1 fruit fly cellular context compared by ENCODE assay signal in the genomic region with DNA sequence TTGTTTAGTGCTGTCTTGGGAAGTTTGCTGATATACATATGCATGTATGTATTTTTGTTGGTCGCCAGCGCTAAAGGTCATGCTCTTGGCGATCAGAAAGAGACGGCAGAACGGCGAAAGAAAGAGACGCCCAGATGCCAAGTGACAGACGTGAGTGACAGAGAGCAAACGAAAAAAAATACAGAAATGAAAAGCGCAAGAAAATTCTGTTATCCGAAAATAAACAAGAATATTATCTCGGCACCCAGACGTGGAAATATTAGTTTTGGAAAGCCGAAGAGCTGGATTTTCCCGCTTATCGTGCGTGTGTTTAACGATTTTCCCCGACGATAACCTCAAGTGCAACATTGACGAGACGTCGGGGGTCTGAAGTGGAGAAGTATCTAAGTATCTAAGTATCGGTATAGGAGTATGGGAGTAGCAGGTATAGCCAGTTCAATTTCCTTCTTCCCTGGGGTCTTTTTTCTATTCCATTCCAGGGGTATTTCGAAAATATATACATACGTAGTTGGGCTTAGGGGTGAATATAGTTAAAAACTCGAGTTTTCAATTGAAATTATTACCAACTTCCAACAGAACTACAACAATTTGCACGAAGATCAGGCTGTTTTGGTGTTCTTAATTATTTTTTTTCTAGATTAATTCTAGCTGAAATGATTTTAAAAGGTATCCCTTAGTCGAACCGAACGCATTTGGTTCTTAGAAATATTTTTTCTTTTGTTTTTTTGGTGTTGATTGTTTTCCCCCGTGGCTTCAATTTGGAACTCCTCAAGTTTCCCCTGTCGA.
TF ChIP-seq lines count a peak whose summit lies in the region.

No protein-coding gene starts in this region.

TF ChIP-seq in whole organism, embryonic, 481 proteins besides CTCF, POLR2A, EP300 and RAD21 (continued from another document and continues in another):
- TF ChIP-seq ac (GFP tag; optimal IDR thresholded peaks at IDR 0.05; lab: Kevin White, UChicago) (peak; percentile 69), zen2 (GFP tag; IDR thresholded peaks at IDR 0.05; lab: Robert Waterston, UW; ENCODE audit: partially characterized antibody) (no peak), CG6791 (GFP tag; IDR thresholded peaks at IDR 0.05; lab: Robert Waterston, UW; ENCODE audit: partially characterized antibody) (peak; percentile 22; the same call in 1 of the 3 replicates), CoRest (tag; optimal IDR thresholded peaks at IDR 0.05; lab: Kevin White, UChicago) (peak; percentile 20), CG5245 (GFP tag; optimal IDR thresholded peaks at IDR 0.05; lab: Kevin White, UChicago) (peak; percentile 41), chif (GFP tag; optimal IDR thresholded peaks at IDR 0.05; lab: Kevin White, UChicago) (peak; percentile 47 to 80), ken (GFP tag; IDR thresholded peaks at IDR 0.05; lab: Robert Waterston, UW) (no peak), otp (GFP tag; IDR thresholded peaks at IDR 0.05; lab: Robert Waterston, UW) (no peak), btn (GFP tag; optimal IDR thresholded peaks at IDR 0.05; lab: Kevin White, UChicago) (peak; percentile 43), Stat92E (GFP tag; optimal IDR thresholded peaks at IDR 0.05; lab: Kevin White, UChicago) (peak in 1 of 3 experiments; percentile 88), Hand (GFP tag; optimal IDR thresholded peaks at IDR 0.05; lab: Kevin White, UChicago) (no peak), rib (GFP tag; IDR thresholded peaks at IDR 0.05; lab: Robert Waterston, UW) (peak; percentile 13; the same call in 1 of the 2 replicates), CG4617 (GFP tag; optimal IDR thresholded peaks at IDR 0.05; lab: Kevin White, UChicago; ENCODE audit: borderline replicate concordance) (no peak), CG6272 (GFP tag; IDR thresholded peaks at IDR 0.05; lab: Robert Waterston, UW) (no peak), sim (GFP tag; IDR thresholded peaks at IDR 0.05; lab: Robert Waterston, UW) (no peak), CG8944 (GFP tag; optimal IDR thresholded peaks at IDR 0.05; lab: Kevin White, UChicago) (peak; percentile 45), Awh (GFP tag; IDR thresholded peaks at IDR 0.05; lab: Robert Waterston, UW) (no peak), CG17359 (tag; optimal IDR thresholded peaks at IDR 0.05; lab: Kevin White, UChicago) (peak; percentile 6), crp (GFP tag; optimal IDR thresholded peaks at IDR 0.05; lab: Kevin White, UChicago) (no peak), CG7556 (GFP tag; optimal IDR thresholded peaks at IDR 0.05; lab: Kevin White, UChicago) (peak; percentile 23), CG2202 (tag; optimal IDR thresholded peaks at IDR 0.05; lab: Kevin White, UChicago) (peak; percentile 32), amos (GFP tag; IDR thresholded peaks at IDR 0.05; lab: Robert Waterston, UW; ENCODE audit: partially characterized antibody) (no peak), inv (GFP tag; IDR thresholded peaks at IDR 0.05; lab: Robert Waterston, UW; ENCODE audit: partially characterized antibody) (no peak), scrt (GFP tag; optimal IDR thresholded peaks at IDR 0.05; lab: Kevin White, UChicago) (no peak), CG16863 (GFP tag; optimal IDR thresholded peaks at IDR 0.05; lab: Kevin White, UChicago) (peak; percentile 57), ato (GFP tag; IDR thresholded peaks at IDR 0.05; lab: Robert Waterston, UW; ENCODE audit: partially characterized antibody) (no peak), Elba2 (GFP tag; optimal IDR thresholded peaks at IDR 0.05; lab: Kevin White, UChicago) (no peak), sima (GFP tag; optimal IDR thresholded peaks at IDR 0.05; lab: Kevin White, UChicago) (no peak), wdn (GFP tag; IDR thresholded peaks at IDR 0.05; lab: Robert Waterston, UW) (no peak), salm (tag; optimal IDR thresholded peaks at IDR 0.05; lab: Kevin White, UChicago) (no peak), pfk (GFP tag; optimal IDR thresholded peaks at IDR 0.05; lab: Kevin White, UChicago) (no peak), Lpt (GFP tag; optimal IDR thresholded peaks at IDR 0.05; lab: Kevin White, UChicago) (no peak), sob (GFP tag; IDR thresholded peaks at IDR 0.05; lab: Robert Waterston, UW) (no peak), Fer1 (GFP tag; optimal IDR thresholded peaks at IDR 0.05; lab: Kevin White, UChicago) (no peak), Lim3 (GFP tag; IDR thresholded peaks at IDR 0.05; lab: Robert Waterston, UW) (no peak), CG8359 (GFP tag; optimal IDR thresholded peaks at IDR 0.05; lab: Kevin White, UChicago; ENCODE audit: borderline replicate concordance) (peak; percentile 10), H15 (GFP tag; IDR thresholded peaks at IDR 0.05; lab: Robert Waterston, UW) (no peak), Hr78 (GFP tag; optimal IDR thresholded peaks at IDR 0.05; lab: Kevin White, UChicago) (peak in 1 of 2 experiments; percentile 65), chn (GFP tag; optimal IDR thresholded peaks at IDR 0.05; lab: Kevin White, UChicago) (peak; percentile 57), eve (GFP tag; optimal IDR thresholded peaks at IDR 0.05; lab: Kevin White, UChicago) (peak in 1 of 2 experiments; percentile 12), Sry-δ (GFP tag; optimal IDR thresholded peaks at IDR 0.05; lab: Kevin White, UChicago) (no peak), CG11085 (GFP tag; IDR thresholded peaks at IDR 0.05; lab: Robert Waterston, UW) (no peak), CG12769 (tag; optimal IDR thresholded peaks at IDR 0.05; lab: Kevin White, UChicago) (no peak), HHEX (GFP tag; optimal IDR thresholded peaks at IDR 0.05; lab: Kevin White, UChicago) (no peak), row (GFP tag; IDR thresholded peaks at IDR 0.05; lab: Robert Waterston, UW) (peak; percentile 76), CG1529 (GFP tag; optimal IDR thresholded peaks at IDR 0.05; lab: Kevin White, UChicago) (peak; percentile 28), sc (optimal IDR thresholded peaks at IDR 0.05; lab: Kevin White, UChicago) (no peak), sc (GFP tag; optimal IDR thresholded peaks at IDR 0.05; lab: Kevin White, UChicago) (peak; percentile 50), CG2199 (GFP tag; IDR thresholded peaks at IDR 0.05; lab: Robert Waterston, UW) (peak; percentile 61; the same call in 1 of the 3 replicates), cg (GFP tag; optimal IDR thresholded peaks at IDR 0.05; lab: Kevin White, UChicago) (peak; percentile 7), bab2 (GFP tag; optimal IDR thresholded peaks at IDR 0.05; lab: Kevin White, UChicago) (peak; percentile 32), CG8924 (tag; optimal IDR thresholded peaks at IDR 0.05; lab: Kevin White, UChicago) (peak; percentile 41), Six4 (GFP tag; optimal IDR thresholded peaks at IDR 0.05; lab: Kevin White, UChicago) (peak; percentile 43), Dip3 (GFP tag; optimal IDR thresholded peaks at IDR 0.05; lab: Kevin White, UChicago) (no peak), tio (GFP tag; optimal IDR thresholded peaks at IDR 0.05; lab: Kevin White, UChicago) (peak; percentile 38), sqz (GFP tag; optimal IDR thresholded peaks at IDR 0.05; lab: Kevin White, UChicago) (peak; percentile 65), ftz-f1 (GFP tag; optimal IDR thresholded peaks at IDR 0.05; lab: Kevin White, UChicago) (peak; percentile 46), tap (tag; optimal IDR thresholded peaks at IDR 0.05; lab: Kevin White, UChicago) (no peak), org-1 (GFP tag; optimal IDR thresholded peaks at IDR 0.05; lab: Kevin White, UChicago) (no peak), wor (GFP tag; IDR thresholded peaks at IDR 0.05; lab: Robert Waterston, UW) (no peak), ranshi (GFP tag; IDR thresholded peaks at IDR 0.05; lab: Robert Waterston, UW) (peak; percentile 11; the same call in 1 of the 2 replicates), CG1792 (GFP tag; optimal IDR thresholded peaks at IDR 0.05; lab: Kevin White, UChicago) (no peak), CkIIα-i1 (GFP tag; IDR thresholded peaks at IDR 0.05; lab: Robert Waterston, UW) (no peak), CG4820 (GFP tag; optimal IDR thresholded peaks at IDR 0.05; lab: Kevin White, UChicago) (peak; percentile 47), CG31441 (GFP tag; IDR thresholded peaks at IDR 0.05; lab: Robert Waterston, UW) (peak; percentile 55), Xrp1 (GFP tag; IDR thresholded peaks at IDR 0.05; lab: Robert Waterston, UW) (peak; percentile 59; the same call in 1 of the 2 replicates), CG30431 (GFP tag; optimal IDR thresholded peaks at IDR 0.05; lab: Kevin White, UChicago) (peak; percentile 50), CG32772 (GFP tag; IDR thresholded peaks at IDR 0.05; lab: Robert Waterston, UW) (0 out of 2 replicates have a peak, but pooled peaks have one; percentile 31), CG11504 (tag; optimal IDR thresholded peaks at IDR 0.05; lab: Kevin White, UChicago) (peak; percentile 32), CG17568 (GFP tag; optimal IDR thresholded peaks at IDR 0.05; lab: Kevin White, UChicago) (no peak), CG16815 (GFP tag; optimal IDR thresholded peaks at IDR 0.05; lab: Kevin White, UChicago) (peak; percentile 69), NK7.1 (GFP tag; optimal IDR thresholded peaks at IDR 0.05; lab: Kevin White, UChicago) (no peak), trem (tag; optimal IDR thresholded peaks at IDR 0.05; lab: Kevin White, UChicago) (peak; percentile 25), Usf (GFP tag; optimal IDR thresholded peaks at IDR 0.05; lab: Kevin White, UChicago) (peak; percentile 53), mirr (GFP tag; optimal IDR thresholded peaks at IDR 0.05; lab: Kevin White, UChicago) (no peak), pan (optimal IDR thresholded peaks at IDR 0.05; lab: Kevin White, UChicago) (peak in 1 of 2 experiments; percentile 34), pan (GFP tag; optimal IDR thresholded peaks at IDR 0.05 in 1 of 2, IDR thresholded peaks at IDR 0.05 in 1 of 2) (peak in 1 of 2 experiments; percentile 44), eyg (GFP tag; optimal IDR thresholded peaks at IDR 0.05; lab: Kevin White, UChicago) (no peak), dpn (GFP tag; optimal IDR thresholded peaks at IDR 0.05; lab: Kevin White, UChicago) (peak in 1 of 2 experiments; percentile 16), klu (GFP tag; IDR thresholded peaks at IDR 0.05; lab: Robert Waterston, UW) (no peak), CG18764 (GFP tag; optimal IDR thresholded peaks at IDR 0.05; lab: Kevin White, UChicago) (no peak), D (optimal IDR thresholded peaks at IDR 0.05; lab: Kevin White, UChicago) (no peak), D (GFP tag; optimal IDR thresholded peaks at IDR 0.05; lab: Kevin White, UChicago) (peak; percentile 60), ara (GFP tag; IDR thresholded peaks at IDR 0.05; lab: Robert Waterston, UW) (peak; percentile 68; the same call in 1 of the 2 replicates), Atf-2 (GFP tag; optimal IDR thresholded peaks at IDR 0.05; lab: Kevin White, UChicago) (peak; percentile 38), zen (tag; optimal IDR thresholded peaks at IDR 0.05; lab: Kevin White, UChicago) (peak; percentile 23), bigmax (GFP tag; optimal IDR thresholded peaks at IDR 0.05; lab: Kevin White, UChicago) (no peak), wek (GFP tag; optimal IDR thresholded peaks at IDR 0.05; lab: Kevin White, UChicago) (no peak), CG8290 (GFP tag; optimal IDR thresholded peaks at IDR 0.05; lab: Kevin White, UChicago) (peak; percentile 13), CG8290 (tag; optimal IDR thresholded peaks at IDR 0.05; lab: Kevin White, UChicago) (peak in 1 of 2 experiments; percentile 47), CG2712 (tag; optimal IDR thresholded peaks at IDR 0.05; lab: Kevin White, UChicago) (peak; percentile 77), jing (GFP tag; optimal IDR thresholded peaks at IDR 0.05; lab: Kevin White, UChicago) (no peak), CG4730 (GFP tag; IDR thresholded peaks at IDR 0.05; lab: Robert Waterston, UW) (no peak), tin (GFP tag; optimal IDR thresholded peaks at IDR 0.05; lab: Kevin White, UChicago) (peak; percentile 57), Rx (GFP tag; IDR thresholded peaks at IDR 0.05; lab: Robert Waterston, UW) (no peak), Hmr (GFP tag; optimal IDR thresholded peaks at IDR 0.05; lab: Kevin White, UChicago) (no peak), nmo (GFP tag; optimal IDR thresholded peaks at IDR 0.05; lab: Kevin White, UChicago) (peak; percentile 66), CG9817 (tag; optimal IDR thresholded peaks at IDR 0.05; lab: Kevin White, UChicago) (no peak), Ets65A (GFP tag; lab: Kevin White, UChicago) (peak; percentile 48), Dek (tag; optimal IDR thresholded peaks at IDR 0.05; lab: Kevin White, UChicago) (no peak), CG1024 (GFP tag; IDR thresholded peaks at IDR 0.05; lab: Robert Waterston, UW) (0 out of 2 replicates have a peak, but pooled peaks have one; percentile 5), CG14710 (tag; optimal IDR thresholded peaks at IDR 0.05; lab: Kevin White, UChicago) (peak; percentile 73), Ada2b (GFP tag; IDR thresholded peaks at IDR 0.05; lab: Robert Waterston, UW) (no peak), CG2875 (GFP tag; optimal IDR thresholded peaks at IDR 0.05; lab: Kevin White, UChicago) (peak; percentile 34), gem (tag; optimal IDR thresholded peaks at IDR 0.05; lab: Kevin White, UChicago) (peak; percentile 78), pzg (GFP tag; optimal IDR thresholded peaks at IDR 0.05; lab: Kevin White, UChicago) (no peak), vvl (GFP tag; IDR thresholded peaks at IDR 0.05; lab: Robert Waterston, UW) (no peak), gcm2 (GFP tag; optimal IDR thresholded peaks at IDR 0.05; lab: Kevin White, UChicago) (no peak), fd102C (GFP tag; optimal IDR thresholded peaks at IDR 0.05; lab: Kevin White, UChicago) (peak; percentile 47), Hsf (GFP tag; optimal IDR thresholded peaks at IDR 0.05; lab: Kevin White, UChicago) (peak; percentile 41), CG14667 (GFP tag; IDR thresholded peaks at IDR 0.05; lab: Robert Waterston, UW) (no peak), CG10654 (GFP tag; optimal IDR thresholded peaks at IDR 0.05; lab: Kevin White, UChicago) (peak; percentile 1), CG10267 (tag; optimal IDR thresholded peaks at IDR 0.05; lab: Kevin White, UChicago) (peak; percentile 77), lbe (GFP tag; optimal IDR thresholded peaks at IDR 0.05; lab: Kevin White, UChicago) (no peak), CG4424 (GFP tag; optimal IDR thresholded peaks at IDR 0.05; lab: Kevin White, UChicago) (peak; percentile 61), MESR4 (GFP tag; optimal IDR thresholded peaks at IDR 0.05; lab: Kevin White, UChicago) (no peak), Oaz (GFP tag; IDR thresholded peaks at IDR 0.05; lab: Robert Waterston, UW) (no peak), CG12391 (tag; optimal IDR thresholded peaks at IDR 0.05; lab: Kevin White, UChicago) (peak; percentile 68), pros (GFP tag; optimal IDR thresholded peaks at IDR 0.05; lab: Kevin White, UChicago) (peak; percentile 21), lmd (GFP tag; IDR thresholded peaks at IDR 0.05; lab: Robert Waterston, UW) (peak; percentile 18; the same call in 1 of the 2 replicates), tx (GFP tag; optimal IDR thresholded peaks at IDR 0.05; lab: Kevin White, UChicago) (no peak), sd (tag; optimal IDR thresholded peaks at IDR 0.05; lab: Kevin White, UChicago) (no peak)
